Worm (Caenorhabditis elegans) whole organism, L1 larva: ENCODE results near the gene F25B5.3.
A peak's percentile ranks its signal among the peaks of the same experiment; 100 is the strongest.

Source experiments
- C04F5.9 ChIP-seq: sonication (generic microtip); optimal IDR thresholded peaks from 2 replicates; lab custom pipeline; 2016; ENCODE audit warnings: missing genetic modification characterization, missing compliant biosample characterization
- C16A3.4 ChIP-seq: fragments of 150-350 bp; optimal IDR thresholded peaks from 2 replicates; lab custom pipeline; 2014; ENCODE audit warnings: missing biosample characterization, missing genetic modification characterization
- C34B4.2 ChIP-seq: sonication (generic microtip); optimal IDR thresholded peaks from 2 replicates; lab custom pipeline; 2017; ENCODE audit warnings: mild to moderate bottlenecking, missing genetic modification characterization, missing compliant biosample characterization
- F16B12.6 ChIP-seq: fragments of 150-350 bp; optimal IDR thresholded peaks from 2 replicates; lab custom pipeline; 2014; ENCODE audit warnings: missing biosample characterization, missing genetic modification characterization
- blmp-1 ChIP-seq: fragments of 150-350 bp; optimal IDR thresholded peaks from 2 replicates; lab custom pipeline; 2014; ENCODE audit warnings: missing biosample characterization, missing genetic modification characterization
- ceh-8 ChIP-seq: fragments of 200-800 bp; sonication (Bioruptor generic); optimal IDR thresholded peaks from 2 replicates; lab custom pipeline; 2018; ENCODE audit warnings: mild to moderate bottlenecking, missing genetic modification characterization, moderate library complexity, missing compliant biosample characterization
- ceh-88 ChIP-seq: fragments of 200-800 bp; sonication (Bioruptor generic); IDR thresholded peaks from 2 replicates; pipeline ENCODE4 v1.3.6; 2022; ENCODE audit warnings: missing genetic modification characterization, missing compliant biosample characterization
- ceh-90 ChIP-seq: sonication (generic microtip); optimal IDR thresholded peaks from 2 replicates; lab custom pipeline; 2016; ENCODE audit warnings: missing genetic modification characterization, missing compliant biosample characterization
- efl-1 ChIP-seq, 4 experiments: fragments of 150-350 bp; optimal IDR thresholded peaks in 3 of 4; peaks in 1 of 4; 1 replicate in 1 of 4; 2 replicates in 3 of 4; lab custom pipeline; 2014; ENCODE audit warnings: missing biosample characterization in 2 of 4, missing genetic modification characterization in 2 of 4, missing genetic modification reagents in 2 of 4
- egl-27 ChIP-seq, 2 experiments: fragments of 150-350 bp in 1 of 2; sonication (generic microtip); optimal IDR thresholded peaks; 3 replicates each; lab custom pipeline; 2017 to 2018; ENCODE audit warnings: missing biosample characterization in 2 of 2, missing genetic modification characterization in 2 of 2, missing genetic modification reagents in 2 of 2
- elt-2 ChIP-seq: sonication (generic microtip); optimal IDR thresholded peaks from 2 replicates; lab custom pipeline; 2016; ENCODE audit warnings: missing genetic modification characterization, mild to moderate bottlenecking, inconsistent platforms, missing compliant biosample characterization, missing genetic modification reagents
- grh-1 ChIP-seq: fragments of 200-800 bp; sonication (Bioruptor generic); IDR thresholded peaks from 2 replicates; pipeline ENCODE4 v1.3.6; 2022; ENCODE audit warnings: missing genetic modification reagents, missing genetic modification characterization, missing compliant biosample characterization
- hlh-4 ChIP-seq: sonication (generic microtip); optimal IDR thresholded peaks from 2 replicates; lab custom pipeline; 2016; ENCODE audit warnings: mild to moderate bottlenecking, missing genetic modification characterization, missing compliant biosample characterization
- hpl-2 ChIP-seq: fragments of 150-350 bp; optimal IDR thresholded peaks from 2 replicates; lab custom pipeline; 2014; ENCODE audit warnings: missing biosample characterization, missing genetic modification reagents, missing genetic modification characterization
- irx-1 ChIP-seq: sonication (generic microtip); optimal IDR thresholded peaks from 2 replicates; lab custom pipeline; 2016; ENCODE audit warnings: missing genetic modification characterization, missing compliant biosample characterization
- lin-13 ChIP-seq: fragments of 150-350 bp; optimal IDR thresholded peaks from 2 replicates; lab custom pipeline; 2014; ENCODE audit warnings: missing biosample characterization, missing genetic modification reagents, missing genetic modification characterization
- lin-39 ChIP-seq: fragments of 150-350 bp; optimal IDR thresholded peaks from 2 replicates; lab custom pipeline; 2014; ENCODE audit warnings: missing biosample characterization, missing genetic modification reagents, missing genetic modification characterization
- mab-9 ChIP-seq: fragments of 200-800 bp; sonication (Bioruptor generic); IDR thresholded peaks from 2 replicates; pipeline ENCODE4 v1.3.6; 2022; ENCODE audit warnings: missing genetic modification reagents, missing genetic modification characterization, missing compliant biosample characterization
- mdl-1 ChIP-seq, 2 experiments: fragments of 150-350 bp; optimal IDR thresholded peaks; 2 replicates each; lab custom pipeline; 2014 to 2017; ENCODE audit warnings: missing biosample characterization in 2 of 2, missing genetic modification characterization in 2 of 2, inconsistent platforms in 1 of 2
- mef-2 ChIP-seq: fragments of 150-350 bp; optimal IDR thresholded peaks from 2 replicates; lab custom pipeline; 2014; ENCODE audit warnings: missing biosample characterization, missing genetic modification characterization
- nhr-12 ChIP-seq: sonication (generic microtip); optimal IDR thresholded peaks from 2 replicates; lab custom pipeline; 2017; ENCODE audit warnings: missing biosample characterization, missing genetic modification characterization
- nhr-19 ChIP-seq: fragments of 200-800 bp; sonication (Bioruptor generic); conservative IDR thresholded peaks from 2 replicates; pipeline ENCODE4 v1.3.6; 2022; ENCODE audit warnings: missing genetic modification characterization, missing compliant biosample characterization
- nhr-76 ChIP-seq: sonication (generic microtip); optimal IDR thresholded peaks from 2 replicates; lab custom pipeline; 2017; ENCODE audit warnings: missing biosample characterization, missing genetic modification characterization
- nhr-85 ChIP-seq: sonication (generic microtip); peaks from one replicate; lab custom pipeline; 2016; ENCODE audit warnings: missing genetic modification characterization, inconsistent platforms, missing compliant biosample characterization
- pag-3 ChIP-seq: sonication (generic microtip); optimal IDR thresholded peaks from 2 replicates; lab custom pipeline; 2017; ENCODE audit warnings: missing genetic modification characterization, mild to moderate bottlenecking, missing compliant biosample characterization, antibody characterized with exemption, borderline replicate concordance; ENCODE audit not compliant: insufficient read depth
- pax-3 ChIP-seq: fragments of 200-800 bp; sonication (Bioruptor generic); optimal IDR thresholded peaks from 2 replicates; lab custom pipeline; 2018; ENCODE audit warnings: mild to moderate bottlenecking, missing genetic modification characterization, moderate library complexity, missing compliant biosample characterization
- pqm-1 ChIP-seq: sonication (generic microtip); optimal IDR thresholded peaks from 3 replicates; lab custom pipeline; 2017; ENCODE audit warnings: missing biosample characterization, missing genetic modification characterization
- skn-1 ChIP-seq: fragments of 150-350 bp; optimal IDR thresholded peaks from 2 replicates; lab custom pipeline; 2014; ENCODE audit warnings: missing biosample characterization, missing genetic modification characterization
- sptf-1 ChIP-seq: fragments of 150-350 bp; optimal IDR thresholded peaks from 2 replicates; lab custom pipeline; 2014; ENCODE audit warnings: missing biosample characterization, missing genetic modification characterization
- sup-37 ChIP-seq: fragments of 200-800 bp; sonication (Bioruptor generic); optimal IDR thresholded peaks from 2 replicates; lab custom pipeline; 2018; ENCODE audit warnings: mild to moderate bottlenecking, missing genetic modification characterization, missing compliant biosample characterization
- swsn-7 ChIP-seq: sonication (generic microtip); optimal IDR thresholded peaks from 2 replicates; lab custom pipeline; 2016; ENCODE audit warnings: missing genetic modification characterization, missing compliant biosample characterization
- unc-86 ChIP-seq: sonication (generic microtip); optimal IDR thresholded peaks from 2 replicates; lab custom pipeline; 2016; ENCODE audit warnings: missing genetic modification characterization, missing compliant biosample characterization
- vab-15 ChIP-seq: sonication (generic microtip); optimal IDR thresholded peaks from 2 replicates; lab custom pipeline; 2017; ENCODE audit warnings: missing genotype, mild to moderate bottlenecking, missing genetic modification characterization, missing compliant biosample characterization
- zag-1 ChIP-seq: fragments of 150-350 bp; optimal IDR thresholded peaks from 2 replicates; lab custom pipeline; 2014; ENCODE audit warnings: missing biosample characterization, missing genetic modification characterization

The F25B5.3 gene

DNA sequence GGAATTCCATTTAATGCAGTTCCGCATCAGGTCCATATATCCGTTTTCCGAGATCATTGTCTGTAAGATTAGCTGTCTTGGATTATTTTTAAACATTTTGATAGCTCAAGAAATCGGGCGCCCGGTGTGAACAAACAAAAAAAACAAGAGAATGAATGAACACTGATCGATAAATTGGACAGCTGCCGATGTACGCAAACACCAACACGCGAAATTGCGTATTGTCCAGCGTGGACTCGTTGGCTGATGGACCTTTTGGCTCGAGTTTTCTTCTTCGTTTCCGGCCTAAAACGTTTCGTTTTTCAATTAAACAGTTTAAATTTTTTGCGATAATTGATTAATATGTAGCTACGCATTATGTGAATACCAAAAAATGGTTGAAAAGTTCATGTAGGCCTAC is 42.6 kb upstream of the F25B5.3 start, which contains the start of gene dpff-1 (continued):
- TF ChIP-seq mef-2 (tag; lab: Kevin White, UChicago) = no peak
- TF ChIP-seq ceh-90 (tag; lab: Kevin White, UChicago) = no peak
- no peak for TF ChIP-seq nhr-12 (tag; lab: Kevin White, UChicago)
- no peak for TF ChIP-seq C04F5.9 (tag; lab: Kevin White, UChicago)
- TF ChIP-seq swsn-7 (tag; lab: Kevin White, UChicago) = no peak
- TF ChIP-seq grh-1 (GFP tag; lab: Robert Waterston, UW) = no peak
- no peak for TF ChIP-seq irx-1
- TF ChIP-seq lin-13 (GFP tag; lab: Kevin White, UChicago) = no peak
- no peak for TF ChIP-seq mdl-1 (tag; optimal IDR thresholded peaks at IDR 0.05; lab: Kevin White, UChicago)
- TF ChIP-seq mab-9 (GFP tag; lab: Robert Waterston, UW) = no peak
- no peak for TF ChIP-seq nhr-19 (GFP tag; lab: Robert Waterston, UW)
- no peak for TF ChIP-seq C34B4.2 (tag; lab: Kevin White, UChicago)
- peak; percentile 89 for TF ChIP-seq F16B12.6 (tag; lab: Kevin White, UChicago)
- no peak for TF ChIP-seq lin-39 (tag; lab: Kevin White, UChicago)
- no peak for TF ChIP-seq ceh-8 (GFP tag; lab: Kevin White, UChicago)
- TF ChIP-seq pqm-1 (tag; lab: Kevin White, UChicago) = no peak
- TF ChIP-seq unc-86 (tag; lab: Kevin White, UChicago) = no peak
- TF ChIP-seq vab-15 (tag; lab: Kevin White, UChicago) = no peak
- no peak for TF ChIP-seq pag-3 (tag; lab: Kevin White, UChicago)
- TF ChIP-seq C16A3.4 (tag; lab: Kevin White, UChicago) = no peak
- TF ChIP-seq pax-3 (tag; lab: Kevin White, UChicago) = no peak
- no peak for TF ChIP-seq ceh-88 (GFP tag; lab: Robert Waterston, UW)
- no peak for TF ChIP-seq sup-37 (GFP tag; lab: Kevin White, UChicago)
- no peak for TF ChIP-seq hpl-2
- TF ChIP-seq nhr-76 (tag; lab: Kevin White, UChicago) = no peak

DNA sequence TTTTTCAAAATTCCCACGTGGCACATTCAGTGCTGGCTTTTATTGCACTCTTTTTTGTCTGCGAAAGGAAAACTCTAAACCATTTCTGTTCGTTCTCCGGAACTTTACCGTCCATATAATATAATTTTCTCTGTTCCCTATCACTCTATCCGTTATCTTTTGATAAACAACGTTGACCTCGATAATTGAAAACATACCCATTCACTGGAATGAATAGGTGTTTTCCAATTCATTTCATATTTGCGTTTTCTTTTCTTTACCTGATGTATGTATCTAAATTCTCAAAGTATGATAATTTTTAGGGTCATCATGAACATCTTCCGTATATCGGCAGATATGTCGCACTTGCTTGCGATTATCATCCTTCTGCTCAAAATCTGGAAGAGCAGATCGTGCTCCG is 41.9 kb upstream of the F25B5.3 start, which contains the start of gene erd-2.2:
Gene erd-2.2, plus strand, starts transcription at position 301 of the 400 bp plus-strand sequence.
- TF ChIP-seq efl-1 (optimal IDR thresholded peaks at IDR 0.05; lab: Kevin White, UChicago) (no peak), efl-1 (GFP tag; optimal IDR thresholded peaks at IDR 0.05 in 1 of 2; lab: Kevin White, UChicago) (peak in 1 of 2 experiments; percentile 31), swsn-7 (tag; lab: Kevin White, UChicago) (no peak), blmp-1 (tag; lab: Kevin White, UChicago) (peak; percentile 30), nhr-85 (tag; lab: Kevin White, UChicago) (peak; percentile 43), F16B12.6 (tag; lab: Kevin White, UChicago) (no peak)

- TF ChIP-seq sptf-1 (tag; lab: Kevin White, UChicago) (no peak), skn-1 (tag; lab: Kevin White, UChicago) (no peak), zag-1 (tag; lab: Kevin White, UChicago) (no peak), egl-27 (tag; optimal IDR thresholded peaks at IDR 0.05; lab: Kevin White, UChicago) (no peak), ceh-90 (tag; lab: Kevin White, UChicago) (no peak), hlh-4 (tag; lab: Kevin White, UChicago) (no peak)
Measured at ce11 chrIII:5908408-5908807, 40.3 kb upstream of the F25B5.3 start, which contains the start of gene C28H8.3. Gene C28H8.3, plus strand, starts transcription at chrIII:5908700.

DNA sequence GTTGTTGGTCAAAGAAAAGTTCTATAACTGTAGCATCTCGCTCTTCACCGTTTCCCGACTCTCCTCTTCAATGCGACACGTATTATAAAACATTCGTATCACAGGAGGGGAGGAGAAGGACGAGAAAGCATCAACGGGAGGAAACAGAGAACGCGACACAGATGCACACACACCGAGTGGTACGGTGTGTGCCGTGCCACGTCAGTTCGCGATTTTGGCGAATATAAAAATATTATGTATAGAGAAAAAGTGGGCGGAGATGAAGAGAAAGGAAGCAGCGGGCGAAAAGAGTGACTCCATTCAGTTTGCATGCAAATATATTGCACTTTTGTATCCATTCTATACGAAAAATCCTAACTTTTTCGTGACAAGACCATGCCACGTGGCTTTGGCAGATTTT is 34.0 kb upstream of the F25B5.3 start:
- TF ChIP-seq F16B12.6 (tag; lab: Kevin White, UChicago) = no peak
- TF ChIP-seq elt-2 (tag; lab: Kevin White, UChicago) = peak; percentile 14
- TF ChIP-seq hlh-4 (tag; lab: Kevin White, UChicago) = no peak
